Worm (Caenorhabditis elegans): ENCODE data around the gene T24B8.4.

- TF ChIP-seq ceh-82 (tag; optimal IDR thresholded peaks at IDR 0.05) (no peak), elt-1 (tag; optimal IDR thresholded peaks at IDR 0.05) (no peak), nhr-43 (tag; optimal IDR thresholded peaks at IDR 0.05; ENCODE audit: poor library complexity, severe bottlenecking) (no peak), pqm-1 (tag; optimal IDR thresholded peaks at IDR 0.05) (no peak)
Measured at ce11 chrII:9038736-9039135, 31.9 kb downstream of the T24B8.4 start.

Measured in whole organism, L3 larva.